Worm (Caenorhabditis elegans) whole organism, young adult: Measurements from ENCODE around the gene T04F3.3.
A peak's percentile ranks its signal among the peaks of the same experiment; 100 is the strongest.

Source experiments
- D2030.7 ChIP-seq: fragments of 200-800 bp; sonication (Bioruptor generic); IDR thresholded peaks from 2 replicates; pipeline ENCODE4 v1.3.6; 2022; ENCODE audit warnings: missing genetic modification reagents, missing genetic modification characterization, missing compliant biosample characterization
- F23B12.7 ChIP-seq: sonication (generic microtip); optimal IDR thresholded peaks from 2 replicates; lab custom pipeline; 2017; ENCODE audit warnings: missing genetic modification characterization, mild to moderate bottlenecking, missing compliant biosample characterization, antibody characterized with exemption, moderate library complexity; ENCODE audit not compliant: insufficient read depth
- F33H1.4 ChIP-seq: fragments of 200-800 bp; sonication (Bioruptor generic); IDR thresholded peaks from 2 replicates; pipeline ENCODE4 v1.3.6; 2022; ENCODE audit warnings: missing genetic modification reagents, missing genetic modification characterization, missing compliant biosample characterization
- F49E8.2 ChIP-seq: sonication (generic microtip); optimal IDR thresholded peaks from 3 replicates; lab custom pipeline; 2017; ENCODE audit warnings: missing genetic modification characterization, mild to moderate bottlenecking, missing compliant biosample characterization, antibody characterized with exemption, moderate library complexity; ENCODE audit not compliant: insufficient read depth
- K12H6.12 ChIP-seq: fragments of 200-800 bp; sonication (Bioruptor generic); optimal IDR thresholded peaks from 2 replicates; lab custom pipeline; 2018; ENCODE audit warnings: mild to moderate bottlenecking, missing genetic modification characterization, missing compliant biosample characterization
- Y53F4B.3 ChIP-seq: fragments of 200-800 bp; sonication (Bioruptor generic); IDR thresholded peaks from 2 replicates; pipeline ENCODE4 v1.3.6; 2022; ENCODE audit warnings: missing genetic modification reagents, missing genetic modification characterization, missing compliant biosample characterization
- Y53G8AR.9 ChIP-seq: fragments of 200-800 bp; sonication (Bioruptor generic); conservative IDR thresholded peaks from 2 replicates; pipeline ENCODE4 v1.3.6; 2022; ENCODE audit warnings: missing genetic modification reagents, missing genetic modification characterization, missing compliant biosample characterization
- Y79H2A.3 ChIP-seq: fragments of 200-800 bp; sonication (Bioruptor generic); conservative IDR thresholded peaks from 2 replicates; pipeline ENCODE4 v1.3.6; 2022; ENCODE audit warnings: missing genetic modification reagents, missing genetic modification characterization, missing compliant biosample characterization
- ZK185.1 ChIP-seq: sonication (generic microtip); optimal IDR thresholded peaks from 2 replicates; lab custom pipeline; 2016; ENCODE audit warnings: mild to moderate bottlenecking, missing genetic modification characterization, missing compliant biosample characterization; ENCODE audit not compliant: poor library complexity, severe bottlenecking
- ama-1 ChIP-seq, 3 experiments: fragments of 150-350 bp in 1 of 3; sonication (generic microtip) in 2 of 3; optimal IDR thresholded peaks; 2 replicates each; lab custom pipeline; 2014 to 2018; ENCODE audit warnings: missing biosample characterization in 2 of 3, missing genetic modification characterization in 2 of 3, missing genetic modification reagents in 2 of 3
- cebp-2 ChIP-seq: fragments of 200-800 bp; sonication (Bioruptor generic); IDR thresholded peaks from 2 replicates; pipeline ENCODE4 v1.3.6; 2022; ENCODE audit warnings: missing genetic modification characterization, missing compliant biosample characterization
- ceh-100 ChIP-seq: fragments of 200-800 bp; sonication (Bioruptor generic); IDR thresholded peaks from 2 replicates; pipeline ENCODE4 v1.3.6; 2022; ENCODE audit warnings: missing genetic modification reagents, missing genetic modification characterization, missing compliant biosample characterization
- ceh-58 ChIP-seq: fragments of 200-800 bp; sonication (Bioruptor generic); IDR thresholded peaks from 2 replicates; pipeline ENCODE4 v1.3.6; 2022; ENCODE audit warnings: missing genetic modification characterization, missing compliant biosample characterization
- die-1 ChIP-seq: sonication (generic microtip); optimal IDR thresholded peaks from 2 replicates; lab custom pipeline; 2016; ENCODE audit warnings: missing genotype, mild to moderate bottlenecking, missing genetic modification characterization, missing compliant biosample characterization
- dpl-1 ChIP-seq: fragments of 150-350 bp; optimal IDR thresholded peaks from 2 replicates; lab custom pipeline; 2014; ENCODE audit warnings: missing biosample characterization, missing genetic modification reagents, missing genetic modification characterization
- egl-18 ChIP-seq: fragments of 200-800 bp; sonication (Bioruptor generic); IDR thresholded peaks from 2 replicates; pipeline ENCODE4 v1.3.6; 2022; ENCODE audit warnings: missing genetic modification reagents, missing genetic modification characterization, missing compliant biosample characterization
- egl-44 ChIP-seq: fragments of 200-800 bp; sonication (Bioruptor generic); IDR thresholded peaks from 2 replicates; pipeline ENCODE4 v1.3.6; 2022; ENCODE audit warnings: missing genetic modification reagents, missing genetic modification characterization, missing compliant biosample characterization
- egrh-3 ChIP-seq: fragments of 200-800 bp; sonication (Bioruptor generic); IDR thresholded peaks from 2 replicates; pipeline ENCODE4 v1.3.6; 2022; ENCODE audit warnings: missing genetic modification reagents, missing genetic modification characterization, missing compliant biosample characterization
- hmg-1.2 ChIP-seq: fragments of 200-800 bp; sonication (Bioruptor generic); IDR thresholded peaks from 2 replicates; pipeline ENCODE4 v1.3.6; 2022; ENCODE audit warnings: missing genetic modification reagents, missing genetic modification characterization, missing compliant biosample characterization
- hrde-1 ChIP-seq: sonication (generic microtip); optimal IDR thresholded peaks from 2 replicates; lab custom pipeline; 2016; ENCODE audit warnings: missing genetic modification characterization, mild to moderate bottlenecking, missing compliant biosample characterization, moderate library complexity, missing genotype, missing genetic modification reagents, borderline replicate concordance
- let-607 ChIP-seq, 2 experiments: fragments of 200-800 bp in 1 of 2; sonication (Bioruptor generic) in 1 of 2; sonication (generic microtip) in 1 of 2; optimal IDR thresholded peaks; 2 replicates each; lab custom pipeline; 2016 to 2018; ENCODE audit warnings: mild to moderate bottlenecking in 2 of 2, missing compliant biosample characterization in 2 of 2, missing genetic modification characterization in 2 of 2, moderate library complexity in 2 of 2, missing genotype in 1 of 2
- lin-26 ChIP-seq: fragments of 200-800 bp; sonication (Bioruptor generic); IDR thresholded peaks from 2 replicates; pipeline ENCODE4 v1.3.6; 2022; ENCODE audit warnings: missing genetic modification reagents, missing genetic modification characterization, missing compliant biosample characterization
- lin-35 ChIP-seq, 3 experiments: fragments of 150-350 bp in 2 of 3; sonication (generic microtip) in 1 of 3; optimal IDR thresholded peaks; 2 replicates each; lab custom pipeline; 2014 to 2018; ENCODE audit warnings: missing biosample characterization in 3 of 3, missing genetic modification characterization in 3 of 3, missing genetic modification reagents in 3 of 3
- lsy-27 ChIP-seq: sonication (generic microtip); optimal IDR thresholded peaks from 2 replicates; lab custom pipeline; 2017; ENCODE audit warnings: missing genetic modification characterization, mild to moderate bottlenecking, missing compliant biosample characterization, antibody characterized with exemption, missing genotype, borderline replicate concordance; ENCODE audit not compliant: insufficient read depth
- madf-8 ChIP-seq: fragments of 200-800 bp; sonication (Bioruptor generic); conservative IDR thresholded peaks from 2 replicates; pipeline ENCODE4 v1.3.6; 2022; ENCODE audit warnings: missing genetic modification reagents, missing genetic modification characterization, missing compliant biosample characterization
- mel-28 ChIP-seq: sonication (generic microtip); optimal IDR thresholded peaks from 2 replicates; lab custom pipeline; 2016; ENCODE audit warnings: borderline replicate concordance, mild to moderate bottlenecking, missing genetic modification characterization, missing compliant biosample characterization
- nfya-2 ChIP-seq: fragments of 200-800 bp; sonication (Bioruptor generic); IDR thresholded peaks from 2 replicates; pipeline ENCODE4 v1.3.6; 2022; ENCODE audit warnings: missing genetic modification reagents, missing genetic modification characterization, missing compliant biosample characterization
- nhr-120 ChIP-seq: fragments of 200-800 bp; sonication (Bioruptor generic); IDR thresholded peaks from 2 replicates; pipeline ENCODE4 v1.3.6; 2022; ENCODE audit warnings: missing genetic modification characterization, missing compliant biosample characterization
- nhr-179 ChIP-seq: sonication (generic microtip); optimal IDR thresholded peaks from 2 replicates; lab custom pipeline; 2016; ENCODE audit warnings: mild to moderate bottlenecking, missing genetic modification characterization, missing compliant biosample characterization
- nhr-90 ChIP-seq: sonication (generic microtip); optimal IDR thresholded peaks from 2 replicates; lab custom pipeline; 2016; ENCODE audit warnings: missing genotype, mild to moderate bottlenecking, missing genetic modification characterization, missing compliant biosample characterization
- pha-4 ChIP-seq: fragments of 150-350 bp; sonication (generic microtip); optimal IDR thresholded peaks from 2 replicates; lab custom pipeline; 2014; ENCODE audit warnings: missing biosample characterization, missing genetic modification reagents, missing genetic modification characterization
- sdz-38 ChIP-seq: sonication (generic microtip); optimal IDR thresholded peaks from 2 replicates; lab custom pipeline; 2016; ENCODE audit warnings: missing genotype, missing genetic modification characterization, missing compliant biosample characterization
- sea-2 ChIP-seq: fragments of 200-800 bp; sonication (Bioruptor generic); IDR thresholded peaks from 2 replicates; pipeline ENCODE4 v1.3.6; 2022; ENCODE audit warnings: missing genetic modification characterization, missing compliant biosample characterization
- snpc-1.3 ChIP-seq: sonication (generic microtip); optimal IDR thresholded peaks from 2 replicates; lab custom pipeline; 2017; ENCODE audit warnings: missing genetic modification characterization, mild to moderate bottlenecking, missing compliant biosample characterization, antibody characterized with exemption, moderate library complexity, missing genotype, missing genetic modification reagents; ENCODE audit not compliant: insufficient read depth
- snpc-4 ChIP-seq, 5 experiments: fragments of 150-350 bp in 1 of 5; sonication (generic microtip) in 4 of 5; optimal IDR thresholded peaks; 2 replicates each; lab custom pipeline; 2014 to 2018; ENCODE audit warnings: missing genetic modification characterization in 5 of 5, missing biosample characterization in 3 of 5, antibody characterized with exemption in 2 of 5, mild to moderate bottlenecking in 2 of 5, missing compliant biosample characterization in 2 of 5, missing genotype in 2 of 5, moderate library complexity in 2 of 5, missing genetic modification reagents in 1 of 5
- tbp1 ChIP-seq: fragments of 200-800 bp; sonication (Bioruptor generic); optimal IDR thresholded peaks from 2 replicates; lab custom pipeline; 2018; ENCODE audit warnings: mild to moderate bottlenecking, missing genetic modification characterization, missing compliant biosample characterization
- zfh-2 ChIP-seq: fragments of 200-800 bp; sonication (Bioruptor generic); conservative IDR thresholded peaks from 2 replicates; pipeline ENCODE4 v1.3.6; 2022; ENCODE audit warnings: missing genetic modification reagents, missing genetic modification characterization, missing compliant biosample characterization
- ztf-25 ChIP-seq: fragments of 200-800 bp; sonication (Bioruptor generic); IDR thresholded peaks from 2 replicates; pipeline ENCODE4 v1.3.6; 2022; ENCODE audit warnings: missing genetic modification reagents, missing genetic modification characterization, missing compliant biosample characterization
- ztf-6 ChIP-seq: fragments of 200-800 bp; sonication (Bioruptor generic); IDR thresholded peaks from 2 replicates; pipeline ENCODE4 v1.3.6; 2022; ENCODE audit warnings: missing genetic modification reagents, missing genetic modification characterization, missing compliant biosample characterization

T04F3.3 gene

ce11 chrV:11782809-11783440, 24.2 kb downstream of the T04F3.3 start, which contains the start of gene F55A11.11 (continued):
- peak; percentile 97 for TF ChIP-seq lin-26 (GFP tag; lab: Robert Waterston, UW)
- TF ChIP-seq egl-44: peak; percentile 96
- peak; percentile 76 for TF ChIP-seq ceh-100
- TF ChIP-seq nhr-120 (GFP tag; lab: Robert Waterston, UW): no peak
- peak; percentile 96 for TF ChIP-seq nhr-90 (tag; lab: Kevin White, UChicago)
- TF ChIP-seq egl-18: peak; percentile 85; the same call in 1 of the 2 replicates
- no peak for TF ChIP-seq pha-4
- peak; percentile 52 for TF ChIP-seq egrh-3 (GFP tag; lab: Robert Waterston, UW)
- TF ChIP-seq ama-1 (optimal IDR thresholded peaks at IDR 0.05; lab: Kevin White, UChicago): no peak
- peak; percentile 55 to 91 for TF ChIP-seq ama-1 (GFP tag; optimal IDR thresholded peaks at IDR 0.05; lab: Kevin White, UChicago)
- peak; percentile 37; the same call in 1 of the 2 replicates for TF ChIP-seq madf-8 (GFP tag; lab: Robert Waterston, UW)
- 0 out of 2 replicates have a peak, but pooled peaks have one; percentile 34 for TF ChIP-seq nfya-2 (GFP tag; lab: Robert Waterston, UW)
- TF ChIP-seq mel-28 (tag; lab: Kevin White, UChicago): peak; percentile 57
- TF ChIP-seq sea-2 (GFP tag; lab: Robert Waterston, UW): peak; percentile 74; the same call in 1 of the 2 replicates
- TF ChIP-seq cebp-2 (GFP tag; lab: Robert Waterston, UW): peak; percentile 92
- TF ChIP-seq die-1: peak; percentile 96
- TF ChIP-seq Y53F4B.3 (GFP tag; lab: Robert Waterston, UW): peak; percentile 89
- no peak for TF ChIP-seq zfh-2 (GFP tag; lab: Robert Waterston, UW)
- peak; percentile 61 for TF ChIP-seq F33H1.4 (GFP tag; lab: Robert Waterston, UW)
- TF ChIP-seq tbp1 (GFP tag; lab: Kevin White, UChicago): peak; percentile 100
- peak; percentile 83 for TF ChIP-seq D2030.7 (GFP tag; lab: Robert Waterston, UW)
- peak; percentile 79 for TF ChIP-seq lsy-27 (tag; lab: Kevin White, UChicago)
- peak; percentile 87 for TF ChIP-seq ztf-25 (GFP tag; lab: Robert Waterston, UW)
- peak; percentile 84; the same call in 1 of the 2 replicates for TF ChIP-seq ztf-6 (GFP tag; lab: Robert Waterston, UW)
- TF ChIP-seq ceh-58 (GFP tag; lab: Robert Waterston, UW): 0 out of 2 replicates have a peak, but pooled peaks have one; percentile 28
- TF ChIP-seq K12H6.12 (tag; lab: Kevin White, UChicago): peak; percentile 79
- peak; percentile 84 for TF ChIP-seq F49E8.2
- TF ChIP-seq nhr-179 (tag; lab: Kevin White, UChicago): peak; percentile 48
- TF ChIP-seq snpc-1.3: peak; percentile 85
- peak in 2 of 3 experiments; percentile 24 to 85 for TF ChIP-seq lin-35 (GFP tag; optimal IDR thresholded peaks at IDR 0.05; lab: Kevin White, UChicago)
- TF ChIP-seq let-607 (tag; optimal IDR thresholded peaks at IDR 0.05; lab: Kevin White, UChicago): peak; percentile 54 to 76
- TF ChIP-seq dpl-1 (GFP tag; lab: Kevin White, UChicago): no peak
- peak; percentile 92 for TF ChIP-seq hrde-1

- TF ChIP-seq sdz-38 (tag; lab: Kevin White, UChicago) (no peak), snpc-4 (GFP tag; optimal IDR thresholded peaks at IDR 0.05; lab: Kevin White, UChicago) (no peak), snpc-4 (tag; optimal IDR thresholded peaks at IDR 0.05; lab: Kevin White, UChicago) (no peak), let-607 (tag; optimal IDR thresholded peaks at IDR 0.05; lab: Kevin White, UChicago) (no peak), F23B12.7 (tag; lab: Kevin White, UChicago) (no peak), Y79H2A.3 (GFP tag; lab: Robert Waterston, UW) (no peak), nhr-179 (tag; lab: Kevin White, UChicago) (no peak), hmg-1.2 (GFP tag; lab: Robert Waterston, UW) (no peak), ZK185.1 (tag; lab: Kevin White, UChicago) (no peak), tbp1 (GFP tag; lab: Kevin White, UChicago) (no peak), Y53G8AR.9 (GFP tag; lab: Robert Waterston, UW) (no peak)
These were observed 28.5 kb downstream of the T04F3.3 start, which contains the start of gene F55A11.7 for ce11 chrV:11787258-11787657. Gene F55A11.7, minus strand, starts transcription at chrV:11787443.
